Worm (Caenorhabditis elegans) whole organism, early embryonic: ENCODE data around the gene moc-6.
A peak's percentile ranks its signal among the peaks of the same experiment; 100 is the strongest.

Experiments
- B0310.2 ChIP-seq: sonication (generic microtip); optimal IDR thresholded peaks from 2 replicates; lab custom pipeline; 2016; ENCODE audit warnings: mild to moderate bottlenecking, missing genetic modification characterization, missing compliant biosample characterization
- F13C5.2 ChIP-seq: sonication (generic microtip); optimal IDR thresholded peaks from 2 replicates; lab custom pipeline; 2017; ENCODE audit warnings: mild to moderate bottlenecking, missing genetic modification characterization, inconsistent platforms, missing compliant biosample characterization
- aly-1 ChIP-seq: sonication (generic microtip); optimal IDR thresholded peaks from 2 replicates; lab custom pipeline; 2016; ENCODE audit warnings: missing genetic modification characterization, missing compliant biosample characterization
- ama-1 ChIP-seq: fragments of 150-350 bp; optimal IDR thresholded peaks from 2 replicates; lab custom pipeline; 2014
- ceh-13 ChIP-seq: fragments of 200-800 bp; sonication (Bioruptor generic); optimal IDR thresholded peaks from 2 replicates; lab custom pipeline; 2018; ENCODE audit warnings: mild to moderate bottlenecking, missing genetic modification characterization, missing compliant biosample characterization
- ceh-36 ChIP-seq: sonication (generic microtip); optimal IDR thresholded peaks from 2 replicates; lab custom pipeline; 2016; ENCODE audit warnings: missing genetic modification characterization, inconsistent platforms, missing compliant biosample characterization
- ets-7 ChIP-seq: sonication (generic microtip); optimal IDR thresholded peaks from 2 replicates; lab custom pipeline; 2016; ENCODE audit warnings: missing genotype, missing genetic modification characterization, missing compliant biosample characterization
- flt-1 ChIP-seq: fragments of 200-800 bp; sonication (Bioruptor generic); IDR thresholded peaks from 2 replicates; pipeline ENCODE4 v1.3.6; 2022; ENCODE audit warnings: missing genetic modification characterization, missing compliant biosample characterization
- hmbx-1 ChIP-seq: sonication (generic microtip); optimal IDR thresholded peaks from 2 replicates; lab custom pipeline; 2016; ENCODE audit warnings: mild to moderate bottlenecking, missing genetic modification characterization, missing compliant biosample characterization
- hmg-4 ChIP-seq: fragments of 200-800 bp; sonication (Bioruptor generic); optimal IDR thresholded peaks from 2 replicates; lab custom pipeline; 2018; ENCODE audit warnings: mild to moderate bottlenecking, missing genetic modification characterization, missing compliant biosample characterization
- hnd-1 ChIP-seq: sonication (generic microtip); optimal IDR thresholded peaks from 2 replicates; lab custom pipeline; 2016; ENCODE audit warnings: missing genetic modification characterization, missing compliant biosample characterization
- pes-1 ChIP-seq: fragments of 200-800 bp; sonication (Bioruptor generic); IDR thresholded peaks from 2 replicates; pipeline ENCODE4 v1.3.6; 2022; ENCODE audit warnings: missing genetic modification reagents, missing genetic modification characterization, missing compliant biosample characterization
- scrt-1 ChIP-seq: fragments of 200-800 bp; sonication (Bioruptor generic); IDR thresholded peaks from 2 replicates; pipeline ENCODE4 v1.3.6; 2022; ENCODE audit warnings: missing genetic modification characterization, missing compliant biosample characterization
- sea-1 ChIP-seq: fragments of 200-800 bp; sonication (Bioruptor generic); conservative IDR thresholded peaks from 2 replicates; pipeline ENCODE4 v1.3.6; 2022; ENCODE audit warnings: missing genetic modification characterization, missing compliant biosample characterization
- tbx-11 ChIP-seq: fragments of 200-800 bp; sonication (Bioruptor generic); IDR thresholded peaks from 2 replicates; pipeline ENCODE4 v1.3.6; 2022; ENCODE audit warnings: missing genetic modification characterization, missing compliant biosample characterization
- tbx-37 ChIP-seq: fragments of 200-800 bp; sonication (Bioruptor generic); conservative IDR thresholded peaks from 2 replicates; pipeline ENCODE4 v1.3.6; 2022; ENCODE audit warnings: missing genetic modification reagents, missing genetic modification characterization, missing compliant biosample characterization
- tra-4 ChIP-seq: sonication (generic microtip); optimal IDR thresholded peaks from 2 replicates; lab custom pipeline; 2017; ENCODE audit warnings: missing genetic modification characterization, missing compliant biosample characterization

Gene moc-6

ce11 chrIII:5222777-5223176 lies 27.0 kb downstream of the moc-6 start:
- TF ChIP-seq aly-1 (tag; lab: Kevin White, UChicago) (no peak), B0310.2 (tag; lab: Kevin White, UChicago) (no peak), scrt-1 (GFP tag; lab: Robert Waterston, UW) (no peak), sea-1 (GFP tag; lab: Robert Waterston, UW) (no peak), ama-1 (lab: Kevin White, UChicago) (no peak), ceh-36 (tag; lab: Kevin White, UChicago) (no peak), tbx-11 (GFP tag; lab: Robert Waterston, UW) (no peak), F13C5.2 (tag; lab: Kevin White, UChicago) (no peak), tra-4 (tag; lab: Kevin White, UChicago) (no peak), flt-1 (GFP tag; lab: Robert Waterston, UW) (no peak), pes-1 (GFP tag; lab: Robert Waterston, UW) (no peak), tbx-37 (GFP tag; lab: Robert Waterston, UW) (no peak), ets-7 (tag; lab: Kevin White, UChicago) (no peak), hmg-4 (no peak), hmbx-1 (no peak)

- TF ChIP-seq ama-1 (lab: Kevin White, UChicago) (no peak), F13C5.2 (tag; lab: Kevin White, UChicago) (no peak), tbx-37 (GFP tag; lab: Robert Waterston, UW) (no peak), ceh-36 (tag; lab: Kevin White, UChicago) (no peak), aly-1 (tag; lab: Kevin White, UChicago) (no peak)
Measured at ce11 chrIII:5224908-5225307, 29.1 kb downstream of the moc-6 start.

- TF ChIP-seq hnd-1 (tag; lab: Kevin White, UChicago) (no peak), aly-1 (tag; lab: Kevin White, UChicago) (no peak), ceh-13 (GFP tag; lab: Kevin White, UChicago) (no peak), ceh-36 (tag; lab: Kevin White, UChicago) (no peak), flt-1 (GFP tag; lab: Robert Waterston, UW) (no peak), scrt-1 (GFP tag; lab: Robert Waterston, UW) (no peak), tra-4 (tag; lab: Kevin White, UChicago) (no peak), hmbx-1 (no peak), F13C5.2 (tag; lab: Kevin White, UChicago) (no peak), ama-1 (lab: Kevin White, UChicago) (no peak), tbx-37 (GFP tag; lab: Robert Waterston, UW) (no peak), ets-7 (tag; lab: Kevin White, UChicago) (no peak), B0310.2 (tag; lab: Kevin White, UChicago) (no peak), tbx-11 (GFP tag; lab: Robert Waterston, UW) (no peak)
Measured at ce11 chrIII:5225321-5225720, 29.5 kb downstream of the moc-6 start, which contains the start of gene nex-1. TSS of gene nex-1 (plus strand) at chrIII:5225621.

ce11 chrIII:5227831-5228467 lies 32.2 kb downstream of the moc-6 start, which contains the start of the genes C34E10.12, C34E10.10 and atp-2:
TSS of gene C34E10.12 (minus strand) at chrIII:5227881.
TSS of gene C34E10.10 (minus strand) at chrIII:5227884.
TSS of gene atp-2 (plus strand) at chrIII:5228417.
- TF ChIP-seq B0310.2 (tag; lab: Kevin White, UChicago) (no peak), ets-7 (tag; lab: Kevin White, UChicago) (no peak), hmg-4 (peak; percentile 14), pes-1 (GFP tag; lab: Robert Waterston, UW) (peak; percentile 51; the same call in 1 of the 2 replicates), tbx-11 (GFP tag; lab: Robert Waterston, UW) (no peak), scrt-1 (GFP tag; lab: Robert Waterston, UW) (no peak), F13C5.2 (tag; lab: Kevin White, UChicago) (peak; percentile 75)

- TF ChIP-seq scrt-1 (GFP tag; lab: Robert Waterston, UW): no peak
Measured at ce11 chrIII:5228839-5229238, 33.0 kb downstream of the moc-6 start.

- TF ChIP-seq hmg-4: no peak
- TF ChIP-seq pes-1 (GFP tag; lab: Robert Waterston, UW): no peak
- TF ChIP-seq tbx-11 (GFP tag; lab: Robert Waterston, UW): no peak
Measured at ce11 chrIII:5229511-5230250, 33.9 kb downstream of the moc-6 start.

ce11 chrIII:5230415-5230814 lies 34.6 kb downstream of the moc-6 start, which contains the start of gene prmt-5:
TSS of gene prmt-5 (plus strand) at chrIII:5230555.
- TF ChIP-seq tra-4 (tag; lab: Kevin White, UChicago) (no peak), ama-1 (lab: Kevin White, UChicago) (no peak), B0310.2 (tag; lab: Kevin White, UChicago) (no peak), ceh-13 (GFP tag; lab: Kevin White, UChicago) (no peak), scrt-1 (GFP tag; lab: Robert Waterston, UW) (no peak)

ce11 chrIII:5233140-5233539 lies 37.4 kb downstream of the moc-6 start:
- TF ChIP-seq sea-1 (GFP tag; lab: Robert Waterston, UW) (no peak), B0310.2 (tag; lab: Kevin White, UChicago) (no peak), hmg-4 (no peak), ceh-13 (GFP tag; lab: Kevin White, UChicago) (no peak), scrt-1 (GFP tag; lab: Robert Waterston, UW) (no peak), tbx-11 (GFP tag; lab: Robert Waterston, UW) (no peak), ama-1 (lab: Kevin White, UChicago) (no peak), hnd-1 (tag; lab: Kevin White, UChicago) (no peak), tbx-37 (GFP tag; lab: Robert Waterston, UW) (no peak), ets-7 (tag; lab: Kevin White, UChicago) (no peak), flt-1 (GFP tag; lab: Robert Waterston, UW) (no peak), ceh-36 (tag; lab: Kevin White, UChicago) (no peak), pes-1 (GFP tag; lab: Robert Waterston, UW) (no peak), hmbx-1 (no peak), F13C5.2 (tag; lab: Kevin White, UChicago) (no peak), tra-4 (tag; lab: Kevin White, UChicago) (no peak), aly-1 (tag; lab: Kevin White, UChicago) (no peak)
